Worm (Caenorhabditis elegans) whole organism, late embryonic: ENCODE results near the gene T19D12.2.

ENCODE experiments used
- Y22D7AL.16 ChIP-seq: sonication (generic microtip); optimal IDR thresholded peaks from 2 replicates; lab custom pipeline; 2016; ENCODE audit warnings: missing genetic modification characterization, missing compliant biosample characterization
- ceh-30 ChIP-seq: fragments of 150-350 bp; optimal IDR thresholded peaks from 2 replicates; lab custom pipeline; 2014; ENCODE audit warnings: missing biosample characterization, missing genetic modification characterization
- ceh-34 ChIP-seq: sonication (generic microtip); optimal IDR thresholded peaks from 2 replicates; lab custom pipeline; 2016; ENCODE audit warnings: mild to moderate bottlenecking, missing genetic modification characterization, missing compliant biosample characterization
- eyg-1 ChIP-seq: sonication (generic microtip); optimal IDR thresholded peaks from 2 replicates; lab custom pipeline; 2016; ENCODE audit warnings: missing genotype, missing genetic modification characterization, missing compliant biosample characterization
- fkh-6 ChIP-seq: sonication (generic microtip); optimal IDR thresholded peaks from 2 replicates; lab custom pipeline; 2016; ENCODE audit warnings: missing genetic modification characterization, missing compliant biosample characterization
- hlh-6 ChIP-seq: sonication (generic microtip); optimal IDR thresholded peaks from 2 replicates; lab custom pipeline; 2016; ENCODE audit warnings: missing genotype, missing genetic modification characterization, missing compliant biosample characterization
- madf-2 ChIP-seq: sonication (generic microtip); optimal IDR thresholded peaks from 2 replicates; lab custom pipeline; 2017; ENCODE audit warnings: missing genetic modification characterization, missing compliant biosample characterization
- nfya-1 ChIP-seq: sonication (generic microtip); optimal IDR thresholded peaks from 2 replicates; lab custom pipeline; 2017; ENCODE audit warnings: missing genetic modification characterization, mild to moderate bottlenecking, missing compliant biosample characterization, antibody characterized with exemption, moderate library complexity
- nhr-232 ChIP-seq: sonication (generic microtip); optimal IDR thresholded peaks from 2 replicates; lab custom pipeline; 2016; ENCODE audit warnings: missing genetic modification characterization, missing compliant biosample characterization
- rnt-1 ChIP-seq: sonication (generic microtip); optimal IDR thresholded peaks from 2 replicates; lab custom pipeline; 2016; ENCODE audit warnings: missing genetic modification characterization, missing compliant biosample characterization
- tbx-7 ChIP-seq: sonication (generic microtip); optimal IDR thresholded peaks from 2 replicates; lab custom pipeline; 2016; ENCODE audit warnings: missing genotype, missing genetic modification characterization, missing compliant biosample characterization

ce11 chrII:6661211-6661610, at the start of gene T19D12.2:
- no peak for TF ChIP-seq rnt-1 (tag; lab: Kevin White, UChicago)
- TF ChIP-seq tbx-7 (tag; lab: Kevin White, UChicago) = no peak
- no peak for TF ChIP-seq Y22D7AL.16 (tag; lab: Kevin White, UChicago)
- TF ChIP-seq madf-2 = no peak
- TF ChIP-seq nfya-1 (tag; lab: Kevin White, UChicago) = no peak
- no peak for TF ChIP-seq nhr-232
- no peak for TF ChIP-seq ceh-30 (tag; lab: Kevin White, UChicago)
- no peak for TF ChIP-seq eyg-1
- no peak for TF ChIP-seq hlh-6 (tag; lab: Kevin White, UChicago)
- no peak for TF ChIP-seq fkh-6 (tag; lab: Kevin White, UChicago)
- TF ChIP-seq ceh-34 (tag; lab: Kevin White, UChicago) = no peak
